Fruit fly (Drosophila melanogaster) whole organism, adult: Measurements from ENCODE around the gene CG45072.
A peak's percentile ranks its signal among the peaks of the same experiment; 100 is the strongest.

Experiments used
- CG7101 ChIP-seq: fragments of 200-800 bp; sonication (Bioruptor generic); optimal IDR thresholded peaks from 2 replicates; lab custom pipeline; 2018; ENCODE audit warnings: missing biosample characterization, mild to moderate bottlenecking, missing genetic modification characterization, moderate library complexity
- Mnt ChIP-seq: fragments of 200-800 bp; sonication (Bioruptor generic); optimal IDR thresholded peaks from 2 replicates; lab custom pipeline; 2016; ENCODE audit warnings: missing biosample characterization, mild to moderate bottlenecking, missing genetic modification characterization
- kay ChIP-seq: fragments of 200-800 bp; sonication (Bioruptor generic); peaks from one replicate; lab custom pipeline; 2016; ENCODE audit warnings: missing biosample characterization, missing genetic modification characterization, borderline replicate concordance
- ovo ChIP-seq: fragments of 200-800 bp; sonication (Bioruptor generic); optimal IDR thresholded peaks from 2 replicates; lab custom pipeline; 2016; ENCODE audit warnings: missing biosample characterization, missing genetic modification characterization
- toe ChIP-seq: fragments of 200-800 bp; sonication (Bioruptor generic); optimal IDR thresholded peaks from 2 replicates; lab custom pipeline; 2016; ENCODE audit warnings: missing biosample characterization, missing genetic modification characterization

- peak; percentile 20 for TF ChIP-seq toe (GFP tag; lab: Kevin White, UChicago)
- TF ChIP-seq ovo (GFP tag; lab: Kevin White, UChicago), result no peak
- TF ChIP-seq Mnt (GFP tag; lab: Kevin White, UChicago), result no peak
- TF ChIP-seq kay (GFP tag; lab: Kevin White, UChicago), result peak; percentile 64
- peak; percentile 35 for TF ChIP-seq CG7101 (tag; lab: Kevin White, UChicago)
Observed at dm6 chr3R:30084137-30084536, 38.9 kb downstream of the CG45072 start.
